Worm (Caenorhabditis elegans): Measurements from ENCODE around the gene C46E10.3.

The C46E10.3 gene

DNA sequence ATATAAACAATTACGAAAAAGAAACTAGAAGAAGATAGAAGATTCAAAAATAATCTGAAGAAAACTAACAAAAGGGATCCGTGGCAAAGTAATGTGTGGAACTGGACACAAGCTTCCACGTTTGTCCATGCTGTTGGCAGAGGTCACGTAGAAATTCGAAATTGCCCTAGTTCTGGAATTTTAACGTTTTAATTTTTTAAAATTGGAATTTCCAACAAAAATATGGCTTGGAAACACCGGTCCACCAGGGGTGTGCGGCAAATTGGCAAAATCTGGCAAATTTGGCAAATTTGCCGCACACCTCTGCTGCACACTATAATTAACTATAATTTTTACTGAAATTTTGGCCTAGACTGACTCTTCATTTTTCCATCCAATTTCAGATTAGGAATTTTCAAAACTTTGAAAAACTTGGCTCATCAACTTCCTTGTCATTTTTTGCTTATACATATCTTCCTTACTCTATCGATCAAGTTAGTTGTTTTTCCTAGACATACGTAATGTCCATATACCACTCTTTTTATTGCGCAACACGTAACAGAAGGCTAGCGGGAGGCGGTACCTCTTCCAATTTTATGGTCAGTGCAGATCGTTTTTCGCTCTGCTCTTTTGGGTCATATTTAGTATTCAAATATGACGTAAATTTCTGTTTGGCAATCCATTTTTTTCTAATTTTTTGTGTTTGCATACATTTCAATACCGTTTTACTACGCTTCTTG lies 39.6 kb upstream of the C46E10.3 start, which contains the start of gene F19B10.10:
Gene F19B10.10, minus strand, starts transcription at position 51 of the 719 bp plus-strand sequence.
- TF ChIP-seq ces-1 (GFP tag; optimal IDR thresholded peaks at IDR 0.05) (no peak), Y48G9A.11 (GFP tag; IDR thresholded peaks at IDR 0.05) (no peak), ztf-7 (tag; optimal IDR thresholded peaks at IDR 0.05) (no peak), madf-9 (GFP tag; conservative IDR thresholded peaks at IDR 0.05) (no peak)

DNA sequence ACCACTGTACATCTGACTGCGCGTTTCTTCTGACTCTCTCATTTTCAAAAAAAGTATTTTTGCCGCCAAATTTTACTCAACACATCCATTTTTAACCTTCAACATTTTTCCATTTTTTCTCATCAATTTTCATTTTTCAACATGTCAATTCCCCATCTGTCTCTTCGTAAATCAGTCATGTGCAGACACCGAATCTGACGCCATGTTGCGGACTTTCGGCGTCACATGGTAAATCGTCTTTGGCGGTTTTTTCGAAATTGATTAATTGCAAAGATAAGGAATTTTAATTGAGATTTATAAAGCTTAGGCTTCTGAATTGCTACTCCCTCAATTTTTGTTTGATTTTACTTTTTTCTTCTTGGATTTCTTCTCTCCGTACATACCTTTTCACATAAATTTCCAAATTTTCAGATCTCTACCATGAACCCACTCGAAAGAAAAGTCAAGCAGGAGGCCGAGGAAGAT lies 38.3 kb upstream of the C46E10.3 start, which contains the start of gene F19B10.1:
Gene F19B10.1, plus strand, starts transcription at position 415 of the 465 bp plus-strand sequence.
- no peak for TF ChIP-seq lin-1 (GFP tag; IDR thresholded peaks at IDR 0.05)
- TF ChIP-seq lin-38 (GFP tag; IDR thresholded peaks at IDR 0.05) = no peak
- TF ChIP-seq F49E8.2 (tag; optimal IDR thresholded peaks at IDR 0.05; ENCODE audit: borderline replicate concordance) = no peak
- no peak for TF ChIP-seq sdz-12 (GFP tag; optimal IDR thresholded peaks at IDR 0.05)
- TF ChIP-seq nhr-6 (tag; optimal IDR thresholded peaks at IDR 0.05) = no peak
- TF ChIP-seq daf-19 (GFP tag; conservative IDR thresholded peaks at IDR 0.05) = no peak
- no peak for TF ChIP-seq ama-1 (optimal IDR thresholded peaks at IDR 0.05)
- no peak for TF ChIP-seq skn-1 (tag; optimal IDR thresholded peaks at IDR 0.05)
- no peak for TF ChIP-seq lir-3 (tag; optimal IDR thresholded peaks at IDR 0.05)
- TF ChIP-seq nhr-25 (tag; optimal IDR thresholded peaks at IDR 0.05; ENCODE audit: borderline replicate concordance, insufficient read depth) = peak; percentile 9
- no peak for TF ChIP-seq ceh-28 (tag; optimal IDR thresholded peaks at IDR 0.05)
- no peak for TF ChIP-seq unc-39 (tag; optimal IDR thresholded peaks at IDR 0.05)
- TF ChIP-seq nhr-48 (tag; optimal IDR thresholded peaks at IDR 0.05) = no peak
- no peak for TF ChIP-seq nhr-11 (tag; optimal IDR thresholded peaks at IDR 0.05)
- peak; percentile 8 for TF ChIP-seq nhr-77 (tag; optimal IDR thresholded peaks at IDR 0.05)
- no peak for TF ChIP-seq ZK337.2 (GFP tag; IDR thresholded peaks at IDR 0.05)
- peak in 1 of 2 experiments; percentile 79 for TF ChIP-seq unc-62 (GFP tag; optimal IDR thresholded peaks at IDR 0.05 in 1 of 2)
- TF ChIP-seq unc-62 (tag; optimal IDR thresholded peaks at IDR 0.05) = no peak
- no peak for TF ChIP-seq F10B5.3 (tag; optimal IDR thresholded peaks at IDR 0.05)
- TF ChIP-seq nhr-102 (tag; optimal IDR thresholded peaks at IDR 0.05) = no peak
- no peak for TF ChIP-seq madf-9 (GFP tag; conservative IDR thresholded peaks at IDR 0.05)
- peak; percentile 24; the same call in 1 of the 2 replicates for TF ChIP-seq ceh-20 (GFP tag; IDR thresholded peaks at IDR 0.05)
- no peak for TF ChIP-seq ceh-82 (tag; optimal IDR thresholded peaks at IDR 0.05)
- TF ChIP-seq T26A8.4 (GFP tag; IDR thresholded peaks at IDR 0.05) = no peak
- TF ChIP-seq R02D3.7 (tag; optimal IDR thresholded peaks at IDR 0.05) = peak; percentile 45
- TF ChIP-seq Y48G9A.11 (GFP tag; IDR thresholded peaks at IDR 0.05) = no peak
- no peak for TF ChIP-seq madf-5 (GFP tag; IDR thresholded peaks at IDR 0.05)
- no peak for TF ChIP-seq zag-1 (tag; optimal IDR thresholded peaks at IDR 0.05)
- TF ChIP-seq snpc-4 (tag; optimal IDR thresholded peaks at IDR 0.05) = no peak
- peak; percentile 93 for TF ChIP-seq dpl-1 (GFP tag; optimal IDR thresholded peaks at IDR 0.05)
- TF ChIP-seq mxl-3 (GFP tag; optimal IDR thresholded peaks at IDR 0.05) = peak; percentile 63
- TF ChIP-seq zfp-2 (tag; optimal IDR thresholded peaks at IDR 0.05) = no peak
- no peak for TF ChIP-seq ctbp-1 (GFP tag; IDR thresholded peaks at IDR 0.05)
- TF ChIP-seq lin-29 (GFP tag; IDR thresholded peaks at IDR 0.05) = no peak
- no peak for TF ChIP-seq Y105C5A.15 (GFP tag; IDR thresholded peaks at IDR 0.05)
- TF ChIP-seq arid-1 (GFP tag; conservative IDR thresholded peaks at IDR 0.05) = no peak
- peak; percentile 63 for TF ChIP-seq dmd-6 (GFP tag; IDR thresholded peaks at IDR 0.05)
- TF ChIP-seq duxl-1 (tag; optimal IDR thresholded peaks at IDR 0.05; ENCODE audit: poor library complexity) = peak; percentile 85
- no peak for TF ChIP-seq set-16 (GFP tag; IDR thresholded peaks at IDR 0.05)
- TF ChIP-seq F37D6.2 (tag; optimal IDR thresholded peaks at IDR 0.05) = no peak
- TF ChIP-seq pqm-1 (tag; optimal IDR thresholded peaks at IDR 0.05) = peak; percentile 3
- TF ChIP-seq ZK546.5 (tag; optimal IDR thresholded peaks at IDR 0.05) = no peak
- no peak for TF ChIP-seq zip-2 (tag; optimal IDR thresholded peaks at IDR 0.05)
- TF ChIP-seq pha-4 (GFP tag; IDR thresholded peaks at IDR 0.05) = no peak
- no peak for TF ChIP-seq pha-4 (tag; optimal IDR thresholded peaks at IDR 0.05)
- no peak for TF ChIP-seq daf-16 (GFP tag; optimal IDR thresholded peaks at IDR 0.05)
- no peak for TF ChIP-seq daf-16 (tag; optimal IDR thresholded peaks at IDR 0.05)
- peak; percentile 41 for TF ChIP-seq lin-13 (GFP tag; optimal IDR thresholded peaks at IDR 0.05)
